Worm (Caenorhabditis elegans) whole organism, L4 larva: ENCODE results near the gene C53B7.2.

Experiments used
- F26F4.8 ChIP-seq: fragments of 200-800 bp; sonication (Bioruptor generic); conservative IDR thresholded peaks from 2 replicates; pipeline ENCODE4 v1.3.6; 2022; ENCODE audit warnings: missing genetic modification characterization, missing compliant biosample characterization
- F44E2.7 ChIP-seq: fragments of 200-800 bp; sonication (Bioruptor generic); IDR thresholded peaks from 2 replicates; pipeline ENCODE4 v2.1.2; 2022; ENCODE audit warnings: missing genetic modification characterization, missing compliant biosample characterization
- Y5F2A.4 ChIP-seq: fragments of 200-800 bp; sonication (Bioruptor generic); optimal IDR thresholded peaks from 2 replicates; lab custom pipeline; 2018; ENCODE audit warnings: mild to moderate bottlenecking, missing genetic modification characterization, missing compliant biosample characterization
- aha-1 ChIP-seq: fragments of 150-350 bp; peaks from one replicate; lab custom pipeline; 2014; ENCODE audit warnings: missing biosample characterization, missing genetic modification characterization
- aly-2 ChIP-seq: sonication (generic microtip); optimal IDR thresholded peaks from 2 replicates; lab custom pipeline; 2018; ENCODE audit warnings: missing biosample characterization, missing genetic modification characterization
- ama-1 ChIP-seq: fragments of 150-350 bp; optimal IDR thresholded peaks from 2 replicates; lab custom pipeline; 2014; ENCODE audit warnings: inconsistent platforms, mixed read lengths
- ceh-32 ChIP-seq: sonication (generic microtip); optimal IDR thresholded peaks from 2 replicates; lab custom pipeline; 2016; ENCODE audit warnings: mild to moderate bottlenecking, missing genetic modification characterization, missing compliant biosample characterization; ENCODE audit not compliant: poor library complexity
- ceh-62 ChIP-seq: sonication (generic microtip); optimal IDR thresholded peaks from 2 replicates; lab custom pipeline; 2017; ENCODE audit warnings: missing biosample characterization, missing genetic modification characterization
- daf-12 ChIP-seq: fragments of 150-350 bp; optimal IDR thresholded peaks from 2 replicates; lab custom pipeline; 2014; ENCODE audit warnings: missing biosample characterization, missing genetic modification reagents, missing genetic modification characterization
- daf-16 ChIP-seq, 3 experiments: sonication (generic microtip); optimal IDR thresholded peaks; 2 replicates each; lab custom pipeline; 2016 to 2017; ENCODE audit warnings: missing genetic modification characterization in 3 of 3, missing genetic modification reagents in 3 of 3, mild to moderate bottlenecking in 2 of 3, missing compliant biosample characterization in 2 of 3, missing biosample characterization in 1 of 3, moderate library complexity in 1 of 3
- daf-19 ChIP-seq: fragments of 200-800 bp; sonication (Bioruptor generic); conservative IDR thresholded peaks from 2 replicates; pipeline ENCODE4 v1.3.6; 2022; ENCODE audit warnings: missing genetic modification characterization, missing compliant biosample characterization
- daf-8 ChIP-seq: fragments of 200-800 bp; sonication (Bioruptor generic); IDR thresholded peaks from 2 replicates; pipeline ENCODE4 v1.3.6; 2022; ENCODE audit warnings: missing genetic modification characterization, missing compliant biosample characterization
- hif-1 ChIP-seq, 2 experiments: sonication (generic microtip); optimal IDR thresholded peaks; 2 replicates each; lab custom pipeline; 2016 to 2017; ENCODE audit warnings: missing compliant biosample characterization in 2 of 2, missing genetic modification characterization in 2 of 2, missing genetic modification reagents in 2 of 2, missing genotype in 2 of 2, mild to moderate bottlenecking in 1 of 2
- hlh-11 ChIP-seq: fragments of 200-800 bp; sonication (Bioruptor generic); optimal IDR thresholded peaks from 2 replicates; lab custom pipeline; 2018; ENCODE audit warnings: mild to moderate bottlenecking, missing genetic modification characterization, missing compliant biosample characterization
- jun-1 ChIP-seq: fragments of 150-350 bp; optimal IDR thresholded peaks from 2 replicates; lab custom pipeline; 2014; ENCODE audit warnings: missing biosample characterization, missing genetic modification reagents, missing genetic modification characterization
- lin-1 ChIP-seq: fragments of 200-800 bp; sonication (Bioruptor generic); IDR thresholded peaks from 2 replicates; pipeline ENCODE4 v1.3.6; 2022; ENCODE audit warnings: missing genetic modification reagents, missing genetic modification characterization, missing compliant biosample characterization
- lin-13 ChIP-seq: fragments of 150-350 bp; optimal IDR thresholded peaks from 2 replicates; lab custom pipeline; 2014; ENCODE audit warnings: missing biosample characterization, missing genetic modification reagents, missing genetic modification characterization
- lir-3 ChIP-seq: sonication (generic microtip); optimal IDR thresholded peaks from 2 replicates; lab custom pipeline; 2016; ENCODE audit warnings: mild to moderate bottlenecking, missing genetic modification characterization, missing compliant biosample characterization
- lsy-2 ChIP-seq, 2 experiments: fragments of 150-350 bp in 1 of 2; sonication (generic microtip) in 1 of 2; optimal IDR thresholded peaks; 2 replicates each; lab custom pipeline; 2014 to 2017; ENCODE audit warnings: missing biosample characterization in 2 of 2, missing genetic modification characterization in 2 of 2
- mdl-1 ChIP-seq, 2 experiments: fragments of 150-350 bp in 1 of 2; sonication (generic microtip) in 1 of 2; optimal IDR thresholded peaks; 2 replicates each; lab custom pipeline; 2014 to 2017; ENCODE audit warnings: missing biosample characterization in 2 of 2, missing genetic modification characterization in 2 of 2
- mdt-29 ChIP-seq: fragments of 200-800 bp; sonication (Bioruptor generic); IDR thresholded peaks from 2 replicates; pipeline ENCODE4 v1.3.6; 2022; ENCODE audit warnings: missing genetic modification reagents, missing genetic modification characterization, missing compliant biosample characterization
- mxl-2 ChIP-seq: fragments of 200-800 bp; sonication (Bioruptor generic); conservative IDR thresholded peaks from 2 replicates; pipeline ENCODE4 v1.3.6; 2022; ENCODE audit warnings: missing genetic modification reagents, missing genetic modification characterization, missing compliant biosample characterization
- mxl-3 ChIP-seq: fragments of 200-800 bp; sonication (Bioruptor generic); optimal IDR thresholded peaks from 2 replicates; lab custom pipeline; 2018; ENCODE audit warnings: mild to moderate bottlenecking, missing genetic modification characterization, missing compliant biosample characterization
- nhr-10 ChIP-seq: fragments of 150-350 bp; optimal IDR thresholded peaks from 2 replicates; lab custom pipeline; 2014; ENCODE audit warnings: missing biosample characterization, missing genetic modification characterization
- nhr-11 ChIP-seq: fragments of 150-350 bp; optimal IDR thresholded peaks from 2 replicates; lab custom pipeline; 2014; ENCODE audit warnings: missing biosample characterization, missing genetic modification characterization
- nhr-25 ChIP-seq: sonication (generic microtip); optimal IDR thresholded peaks from 2 replicates; lab custom pipeline; 2017; ENCODE audit warnings: missing genetic modification characterization, mild to moderate bottlenecking, missing compliant biosample characterization, antibody characterized with exemption, moderate library complexity, borderline replicate concordance; ENCODE audit not compliant: insufficient read depth
- nhr-28 ChIP-seq: fragments of 150-350 bp; optimal IDR thresholded peaks from 2 replicates; lab custom pipeline; 2014; ENCODE audit warnings: missing biosample characterization, missing genetic modification characterization
- nhr-6 ChIP-seq: fragments of 150-350 bp; optimal IDR thresholded peaks from 2 replicates; lab custom pipeline; 2014; ENCODE audit warnings: missing biosample characterization, missing genetic modification characterization
- nhr-77 ChIP-seq: fragments of 150-350 bp; optimal IDR thresholded peaks from 2 replicates; lab custom pipeline; 2014; ENCODE audit warnings: missing biosample characterization, missing genetic modification characterization
- php-3 ChIP-seq: fragments of 200-800 bp; sonication (Bioruptor generic); IDR thresholded peaks from 2 replicates; pipeline ENCODE4 v1.3.6; 2022; ENCODE audit warnings: missing genetic modification reagents, missing genetic modification characterization, missing compliant biosample characterization
- pqm-1 ChIP-seq: sonication (generic microtip); optimal IDR thresholded peaks from 2 replicates; lab custom pipeline; 2017; ENCODE audit warnings: missing biosample characterization, missing genetic modification characterization
- spr-3 ChIP-seq: fragments of 200-800 bp; sonication (Bioruptor generic); optimal IDR thresholded peaks from 2 replicates; lab custom pipeline; 2018; ENCODE audit warnings: mild to moderate bottlenecking, missing genetic modification characterization, missing compliant biosample characterization
- tra-1 ChIP-seq: fragments of 200-800 bp; sonication (Bioruptor generic); IDR thresholded peaks from 2 replicates; pipeline ENCODE4 v1.3.6; 2022; ENCODE audit warnings: missing genetic modification reagents, missing genetic modification characterization, missing compliant biosample characterization
- unc-130 ChIP-seq: sonication (generic microtip); optimal IDR thresholded peaks from 2 replicates; lab custom pipeline; 2016; ENCODE audit warnings: missing genetic modification reagents, missing genetic modification characterization, missing compliant biosample characterization
- unc-39 ChIP-seq: sonication (generic microtip); optimal IDR thresholded peaks from 2 replicates; lab custom pipeline; 2017; ENCODE audit warnings: missing biosample characterization, missing genetic modification characterization
- unc-62 ChIP-seq, 3 experiments: fragments of 150-350 bp in 1 of 3; sonication (generic microtip); optimal IDR thresholded peaks in 2 of 3; peaks in 1 of 3; 1 replicate in 1 of 3; 2 replicates in 2 of 3; lab custom pipeline; 2014 to 2017; ENCODE audit warnings: missing biosample characterization in 3 of 3, missing genetic modification characterization in 3 of 3, missing genetic modification reagents in 3 of 3, missing genotype in 1 of 3
- zip-2 ChIP-seq: fragments of 150-350 bp; optimal IDR thresholded peaks from 2 replicates; lab custom pipeline; 2014; ENCODE audit warnings: missing biosample characterization, missing genetic modification characterization
- ztf-7 ChIP-seq: fragments of 150-350 bp; optimal IDR thresholded peaks from 2 replicates; lab custom pipeline; 2014; ENCODE audit warnings: missing biosample characterization, missing genetic modification characterization

Gene C53B7.2

DNA sequence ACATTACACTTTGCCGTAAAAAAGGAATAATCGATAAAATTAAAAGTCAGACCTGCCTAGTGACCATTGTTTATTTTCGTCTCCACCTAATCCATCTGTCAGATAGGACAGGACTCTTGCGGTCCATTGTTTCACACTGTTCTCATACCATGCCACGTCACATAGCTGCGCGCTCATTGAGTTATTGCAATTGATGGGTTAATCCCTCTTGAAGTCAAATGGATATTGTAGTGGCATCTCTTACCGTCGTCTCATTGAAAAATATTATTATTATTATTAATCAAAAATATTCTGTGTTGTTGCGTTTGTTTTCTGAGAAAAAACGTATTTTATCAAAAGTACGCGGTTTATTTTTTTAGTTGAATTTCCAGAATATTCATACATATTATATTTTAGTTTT is 42.2 kb downstream of the C53B7.2 start:
- no peak for TF ChIP-seq lin-1 (GFP tag; lab: Robert Waterston, UW)
- TF ChIP-seq unc-62 (GFP tag; optimal IDR thresholded peaks at IDR 0.05 in 1 of 2; lab: Kevin White, UChicago): peak in 1 of 2 experiments; percentile 63
- TF ChIP-seq unc-62 (tag; optimal IDR thresholded peaks at IDR 0.05; lab: Kevin White, UChicago): no peak

- TF ChIP-seq php-3: no peak
- no peak for TF ChIP-seq tra-1
- no peak for TF ChIP-seq unc-130 (GFP tag; lab: Kevin White, UChicago)
- no peak for TF ChIP-seq lir-3 (tag; lab: Kevin White, UChicago)
- no peak for TF ChIP-seq nhr-77
- TF ChIP-seq ztf-7 (tag; lab: Kevin White, UChicago): no peak
- TF ChIP-seq nhr-25 (tag; lab: Kevin White, UChicago): no peak
- no peak for TF ChIP-seq nhr-10 (tag; lab: Kevin White, UChicago)
- no peak for TF ChIP-seq pqm-1
- TF ChIP-seq daf-8: no peak
- no peak for TF ChIP-seq aly-2 (tag; lab: Kevin White, UChicago)
- no peak for TF ChIP-seq ama-1 (lab: Kevin White, UChicago)
- no peak for TF ChIP-seq ceh-62
- TF ChIP-seq daf-12 (tag; lab: Kevin White, UChicago): no peak
- TF ChIP-seq ceh-32 (tag; lab: Kevin White, UChicago): no peak
- no peak for TF ChIP-seq aha-1 (tag; lab: Kevin White, UChicago)
- TF ChIP-seq hif-1 (tag; optimal IDR thresholded peaks at IDR 0.05; lab: Kevin White, UChicago): no peak
These were observed 43.3 kb downstream of the C53B7.2 start, which contains the start of gene unc-6 for ce11 chrX:6889374-6889773. Gene unc-6 (plus strand): TSS chrX:6889674.

- TF ChIP-seq lsy-2 (tag; optimal IDR thresholded peaks at IDR 0.05; lab: Kevin White, UChicago) (no peak), nhr-28 (tag; lab: Kevin White, UChicago) (no peak), hlh-11 (tag; lab: Kevin White, UChicago) (no peak), daf-19 (GFP tag; lab: Robert Waterston, UW) (no peak), mxl-2 (GFP tag; lab: Robert Waterston, UW) (no peak), spr-3 (GFP tag; lab: Kevin White, UChicago) (no peak), jun-1 (no peak), F26F4.8 (GFP tag; lab: Robert Waterston, UW) (no peak), F44E2.7 (GFP tag; lab: Robert Waterston, UW) (no peak), lin-13 (GFP tag; lab: Kevin White, UChicago) (no peak)
These were observed 47.0 kb downstream of the C53B7.2 start for ce11 chrX:6893074-6893473.

ce11 chrX:6894104-6894503 is 48.1 kb downstream of the C53B7.2 start:
- no peak for TF ChIP-seq Y5F2A.4 (GFP tag; lab: Kevin White, UChicago)
- TF ChIP-seq mxl-3 (GFP tag; lab: Kevin White, UChicago): no peak
- no peak for TF ChIP-seq nhr-6
- TF ChIP-seq unc-39 (tag; lab: Kevin White, UChicago): no peak
- TF ChIP-seq unc-62 (GFP tag; optimal IDR thresholded peaks at IDR 0.05 in 1 of 2; lab: Kevin White, UChicago): peak in 1 of 2 experiments; percentile 82
- TF ChIP-seq unc-62 (tag; optimal IDR thresholded peaks at IDR 0.05; lab: Kevin White, UChicago): no peak
- TF ChIP-seq nhr-28 (tag; lab: Kevin White, UChicago): no peak
- no peak for TF ChIP-seq ceh-62
- TF ChIP-seq mdl-1 (tag; optimal IDR thresholded peaks at IDR 0.05; lab: Kevin White, UChicago): no peak
- TF ChIP-seq mdt-29 (GFP tag; lab: Robert Waterston, UW): no peak
- TF ChIP-seq nhr-11 (tag; lab: Kevin White, UChicago): peak; percentile 50
- no peak for TF ChIP-seq zip-2 (tag; lab: Kevin White, UChicago)
- TF ChIP-seq daf-16 (GFP tag; optimal IDR thresholded peaks at IDR 0.05; lab: Kevin White, UChicago): peak in 1 of 2 experiments; percentile 36
- no peak for TF ChIP-seq daf-16 (tag; optimal IDR thresholded peaks at IDR 0.05; lab: Kevin White, UChicago)
